Fruit fly (Drosophila melanogaster): ENCODE measurements around the gene CG13928.

- no peak for TF ChIP-seq Lpt (GFP tag; optimal IDR thresholded peaks at IDR 0.05)
- TF ChIP-seq cyc (GFP tag; optimal IDR thresholded peaks at IDR 0.05): no peak
- no peak for TF ChIP-seq Smox (GFP tag; optimal IDR thresholded peaks at IDR 0.05)
- TF ChIP-seq Eip75B (GFP tag; optimal IDR thresholded peaks at IDR 0.05): no peak
- no peak for TF ChIP-seq CG11762 (GFP tag; optimal IDR thresholded peaks at IDR 0.05; ENCODE audit: insufficient read depth)
- TF ChIP-seq net (GFP tag; optimal IDR thresholded peaks at IDR 0.05): no peak
- no peak for TF ChIP-seq acj6 (GFP tag; optimal IDR thresholded peaks at IDR 0.05)
- no peak for TF ChIP-seq Hr4 (GFP tag; optimal IDR thresholded peaks at IDR 0.05)
- TF ChIP-seq CG34406 (GFP tag; optimal IDR thresholded peaks at IDR 0.05): no peak
- TF ChIP-seq CG10631 (GFP tag; optimal IDR thresholded peaks at IDR 0.05): no peak
Measured at dm6 chr3L:1576489-1577106, 51.6 kb downstream of the CG13928 start, which contains the start of gene CG13917.

All from whole organism, prepupa.